Worm (Caenorhabditis elegans) whole organism, young adult: ENCODE results near the gene F36D3.16.

Experiments used
- B0019.2 ChIP-seq: fragments of 200-800 bp; sonication (Bioruptor generic); conservative IDR thresholded peaks from 2 replicates; pipeline ENCODE4 v1.3.6; 2022; ENCODE audit warnings: missing genetic modification reagents, missing genetic modification characterization, missing compliant biosample characterization
- B0035.1 ChIP-seq: sonication (generic microtip); optimal IDR thresholded peaks from 2 replicates; lab custom pipeline; 2016; ENCODE audit warnings: missing genetic modification characterization, mild to moderate bottlenecking, missing compliant biosample characterization, missing genotype, missing genetic modification reagents
- B0261.1 ChIP-seq: sonication (generic microtip); optimal IDR thresholded peaks from 2 replicates; lab custom pipeline; 2016; ENCODE audit warnings: mild to moderate bottlenecking, missing genetic modification characterization, moderate library complexity, missing compliant biosample characterization
- C17E4.6 ChIP-seq: fragments of 200-800 bp; sonication (Bioruptor generic); IDR thresholded peaks from 2 replicates; pipeline ENCODE4 v1.3.6; 2022; ENCODE audit warnings: missing genetic modification reagents, missing genetic modification characterization, missing compliant biosample characterization
- F23B12.7 ChIP-seq: sonication (generic microtip); optimal IDR thresholded peaks from 2 replicates; lab custom pipeline; 2017; ENCODE audit warnings: missing genetic modification characterization, mild to moderate bottlenecking, missing compliant biosample characterization, antibody characterized with exemption, moderate library complexity; ENCODE audit not compliant: insufficient read depth
- F57A8.1 ChIP-seq: fragments of 200-800 bp; sonication (Bioruptor generic); optimal IDR thresholded peaks from 2 replicates; lab custom pipeline; 2018; ENCODE audit warnings: mild to moderate bottlenecking, missing genetic modification characterization, moderate library complexity, missing compliant biosample characterization
- K11D2.4 ChIP-seq: fragments of 200-800 bp; sonication (Bioruptor generic); IDR thresholded peaks from 2 replicates; pipeline ENCODE4 v1.3.6; 2022; ENCODE audit warnings: missing genetic modification reagents, missing genetic modification characterization, missing compliant biosample characterization
- K12H6.12 ChIP-seq: fragments of 200-800 bp; sonication (Bioruptor generic); optimal IDR thresholded peaks from 2 replicates; lab custom pipeline; 2018; ENCODE audit warnings: mild to moderate bottlenecking, missing genetic modification characterization, missing compliant biosample characterization
- Y67H2A.10 ChIP-seq: fragments of 200-800 bp; sonication (Bioruptor generic); conservative IDR thresholded peaks from 2 replicates; pipeline ENCODE4 v1.3.6; 2022; ENCODE audit warnings: missing genetic modification reagents, missing genetic modification characterization, missing compliant biosample characterization
- athp-1 ChIP-seq: sonication (generic microtip); optimal IDR thresholded peaks from 2 replicates; lab custom pipeline; 2017; ENCODE audit warnings: mild to moderate bottlenecking, missing genetic modification characterization, missing compliant biosample characterization
- attf-5 ChIP-seq: fragments of 200-800 bp; sonication (Bioruptor generic); optimal IDR thresholded peaks from 2 replicates; lab custom pipeline; 2018; ENCODE audit warnings: mild to moderate bottlenecking, missing genetic modification characterization, missing compliant biosample characterization
- ccch-3 ChIP-seq: fragments of 200-800 bp; sonication (Bioruptor generic); optimal IDR thresholded peaks from 2 replicates; lab custom pipeline; 2018; ENCODE audit warnings: mild to moderate bottlenecking, missing genetic modification characterization, missing compliant biosample characterization
- cebp-2 ChIP-seq: fragments of 200-800 bp; sonication (Bioruptor generic); IDR thresholded peaks from 2 replicates; pipeline ENCODE4 v1.3.6; 2022; ENCODE audit warnings: missing genetic modification characterization, missing compliant biosample characterization
- ceh-40 ChIP-seq: fragments of 200-800 bp; sonication (Bioruptor generic); IDR thresholded peaks from 2 replicates; pipeline ENCODE4 v1.3.6; 2022; ENCODE audit warnings: missing genetic modification characterization, missing compliant biosample characterization
- him-1 ChIP-seq: sonication (generic microtip); optimal IDR thresholded peaks from 2 replicates; lab custom pipeline; 2016; ENCODE audit warnings: missing genotype, missing genetic modification reagents, missing genetic modification characterization, missing compliant biosample characterization
- hlh-12 ChIP-seq: sonication (generic microtip); optimal IDR thresholded peaks from 2 replicates; lab custom pipeline; 2016; ENCODE audit warnings: missing genetic modification characterization, missing compliant biosample characterization
- hrde-1 ChIP-seq: sonication (generic microtip); optimal IDR thresholded peaks from 2 replicates; lab custom pipeline; 2016; ENCODE audit warnings: missing genetic modification characterization, mild to moderate bottlenecking, missing compliant biosample characterization, moderate library complexity, missing genotype, missing genetic modification reagents, borderline replicate concordance
- lag-1 ChIP-seq: fragments of 200-800 bp; sonication (Bioruptor generic); IDR thresholded peaks from 2 replicates; pipeline ENCODE4 v1.3.6; 2022; ENCODE audit warnings: missing genetic modification reagents, missing genetic modification characterization, missing compliant biosample characterization
- madf-8 ChIP-seq: fragments of 200-800 bp; sonication (Bioruptor generic); conservative IDR thresholded peaks from 2 replicates; pipeline ENCODE4 v1.3.6; 2022; ENCODE audit warnings: missing genetic modification reagents, missing genetic modification characterization, missing compliant biosample characterization
- pbrm-1 ChIP-seq: fragments of 200-800 bp; sonication (Bioruptor generic); IDR thresholded peaks from 2 replicates; pipeline ENCODE4 v1.3.6; 2022; ENCODE audit warnings: missing genetic modification reagents, missing genetic modification characterization, missing compliant biosample characterization
- pha-4 ChIP-seq: fragments of 150-350 bp; sonication (generic microtip); optimal IDR thresholded peaks from 2 replicates; lab custom pipeline; 2014; ENCODE audit warnings: missing biosample characterization, missing genetic modification reagents, missing genetic modification characterization
- sea-2 ChIP-seq: fragments of 200-800 bp; sonication (Bioruptor generic); IDR thresholded peaks from 2 replicates; pipeline ENCODE4 v1.3.6; 2022; ENCODE audit warnings: missing genetic modification characterization, missing compliant biosample characterization
- snpc-4 ChIP-seq, 5 experiments: fragments of 150-350 bp in 1 of 5; sonication (generic microtip) in 4 of 5; optimal IDR thresholded peaks; 2 replicates each; lab custom pipeline; 2014 to 2018; ENCODE audit warnings: missing genetic modification characterization in 5 of 5, missing biosample characterization in 3 of 5, antibody characterized with exemption in 2 of 5, mild to moderate bottlenecking in 2 of 5, missing compliant biosample characterization in 2 of 5, missing genotype in 2 of 5, moderate library complexity in 2 of 5, missing genetic modification reagents in 1 of 5
- tlf-1 ChIP-seq: fragments of 200-800 bp; sonication (Bioruptor generic); optimal IDR thresholded peaks from 2 replicates; lab custom pipeline; 2018; ENCODE audit warnings: mild to moderate bottlenecking, missing genetic modification characterization, missing compliant biosample characterization
- unc-62 ChIP-seq: fragments of 150-350 bp; optimal IDR thresholded peaks from 2 replicates; lab custom pipeline; 2014; ENCODE audit warnings: missing biosample characterization, missing genetic modification reagents, missing genetic modification characterization
- zfh-2 ChIP-seq: fragments of 200-800 bp; sonication (Bioruptor generic); conservative IDR thresholded peaks from 2 replicates; pipeline ENCODE4 v1.3.6; 2022; ENCODE audit warnings: missing genetic modification reagents, missing genetic modification characterization, missing compliant biosample characterization
- ztf-18 ChIP-seq: sonication (generic microtip); optimal IDR thresholded peaks from 2 replicates; lab custom pipeline; 2016; ENCODE audit warnings: missing genotype, mild to moderate bottlenecking, missing genetic modification characterization, missing compliant biosample characterization

The F36D3.16 gene

ce11 chrV:16568056-16568455, 40.2 kb downstream of the F36D3.16 start:
- TF ChIP-seq lag-1 (GFP tag; lab: Robert Waterston, UW) (no peak), cebp-2 (GFP tag; lab: Robert Waterston, UW) (no peak), ztf-18 (tag; lab: Kevin White, UChicago) (no peak), zfh-2 (no peak), ccch-3 (GFP tag; lab: Kevin White, UChicago) (no peak), F23B12.7 (no peak), pha-4 (tag; lab: Kevin White, UChicago) (no peak), B0035.1 (tag; lab: Kevin White, UChicago) (no peak), him-1 (no peak), athp-1 (tag; lab: Kevin White, UChicago) (no peak), madf-8 (GFP tag; lab: Robert Waterston, UW) (no peak), Y67H2A.10 (GFP tag; lab: Robert Waterston, UW) (no peak), attf-5 (GFP tag; lab: Kevin White, UChicago) (no peak)

- no peak for TF ChIP-seq K12H6.12 (tag; lab: Kevin White, UChicago)
- no peak for TF ChIP-seq sea-2 (GFP tag; lab: Robert Waterston, UW)
- TF ChIP-seq B0261.1 (tag; lab: Kevin White, UChicago), result no peak
- TF ChIP-seq ceh-40 (GFP tag; lab: Robert Waterston, UW), result no peak
- no peak for TF ChIP-seq B0019.2 (GFP tag; lab: Robert Waterston, UW)
- no peak for TF ChIP-seq K11D2.4 (GFP tag; lab: Robert Waterston, UW)
- TF ChIP-seq hlh-12, result no peak
- no peak for TF ChIP-seq F57A8.1 (GFP tag; lab: Kevin White, UChicago)
- TF ChIP-seq cebp-2 (GFP tag; lab: Robert Waterston, UW), result no peak
- TF ChIP-seq tlf-1 (GFP tag; lab: Kevin White, UChicago), result no peak
- no peak for TF ChIP-seq pbrm-1
Observed at ce11 chrV:16570697-16571096, 42.8 kb downstream of the F36D3.16 start, which contains the start of gene nhr-233. nhr-233 (minus strand) TSS chrV:16570797.

ce11 chrV:16573168-16573567, 45.3 kb downstream of the F36D3.16 start, which contains the start of gene str-149:
str-149 (plus strand) TSS chrV:16573468.
- TF ChIP-seq hrde-1 (tag; lab: Kevin White, UChicago) (no peak), C17E4.6 (GFP tag; lab: Robert Waterston, UW) (no peak), hlh-12 (no peak), attf-5 (GFP tag; lab: Kevin White, UChicago) (no peak), unc-62 (GFP tag; lab: Kevin White, UChicago) (no peak)
- TF ChIP-seq, all 124 proteins: peak for 0

ce11 chrV:16575900-16576299, 48.0 kb downstream of the F36D3.16 start, which contains the start of gene str-151:
str-151 (plus strand) TSS chrV:16576200.
- TF ChIP-seq pha-4 (tag; lab: Kevin White, UChicago) (no peak), snpc-4 (GFP tag; optimal IDR thresholded peaks at IDR 0.05; lab: Kevin White, UChicago) (no peak), snpc-4 (tag; optimal IDR thresholded peaks at IDR 0.05; lab: Kevin White, UChicago) (no peak)
